Worm (Caenorhabditis elegans): ENCODE results near the gene lpd-7.

Gene lpd-7

ce11 chrIII:7553693-7554226, 19.4 kb upstream of the lpd-7 start:
- TF ChIP-seq zag-1 (tag; optimal IDR thresholded peaks at IDR 0.05) (no peak), lin-13 (GFP tag; optimal IDR thresholded peaks at IDR 0.05) (no peak), nhr-25 (tag; optimal IDR thresholded peaks at IDR 0.05) (no peak), nhr-21 (tag; optimal IDR thresholded peaks at IDR 0.05) (no peak), C34F6.9 (tag; optimal IDR thresholded peaks at IDR 0.05) (no peak), R02D3.7 (tag; optimal IDR thresholded peaks at IDR 0.05) (no peak), ztf-4 (tag; optimal IDR thresholded peaks at IDR 0.05) (no peak), unc-39 (tag; optimal IDR thresholded peaks at IDR 0.05) (no peak), sma-9 (GFP tag; optimal IDR thresholded peaks at IDR 0.05) (no peak), sma-9 (tag; optimal IDR thresholded peaks at IDR 0.05) (no peak), egl-27 (tag; optimal IDR thresholded peaks at IDR 0.05) (no peak)

- peak; percentile 10 for TF ChIP-seq sma-3 (GFP tag; optimal IDR thresholded peaks at IDR 0.05)
- TF ChIP-seq ceh-16 (tag; optimal IDR thresholded peaks at IDR 0.05): peak; percentile 76
- TF ChIP-seq ama-1 (optimal IDR thresholded peaks at IDR 0.05): no peak
- no peak for TF ChIP-seq ceh-82 (tag; optimal IDR thresholded peaks at IDR 0.05)
- TF ChIP-seq zag-1 (tag; optimal IDR thresholded peaks at IDR 0.05): no peak
- no peak for TF ChIP-seq sem-4 (tag; optimal IDR thresholded peaks at IDR 0.05)
- TF ChIP-seq nhr-25 (tag; optimal IDR thresholded peaks at IDR 0.05): peak; percentile 15
- peak; percentile 8 for TF ChIP-seq ztf-4 (tag; optimal IDR thresholded peaks at IDR 0.05)
- TF ChIP-seq unc-55 (GFP tag; optimal IDR thresholded peaks at IDR 0.05): peak; percentile 64
- no peak for TF ChIP-seq mbf-1 (tag; optimal IDR thresholded peaks at IDR 0.05)
- peak; percentile 97 for TF ChIP-seq mab-5 (tag; optimal IDR thresholded peaks at IDR 0.05)
- no peak for TF ChIP-seq mdl-1 (tag; optimal IDR thresholded peaks at IDR 0.05)
- peak; percentile 76 for TF ChIP-seq unc-62 (GFP tag; optimal IDR thresholded peaks at IDR 0.05)
- TF ChIP-seq alr-1 (tag; optimal IDR thresholded peaks at IDR 0.05): no peak
- no peak for TF ChIP-seq ztf-11 (tag; optimal IDR thresholded peaks at IDR 0.05)
- TF ChIP-seq nhr-21 (tag; optimal IDR thresholded peaks at IDR 0.05): no peak
- TF ChIP-seq nhr-23 (tag; optimal IDR thresholded peaks at IDR 0.05): no peak
- TF ChIP-seq nhr-77 (tag; optimal IDR thresholded peaks at IDR 0.05): no peak
- TF ChIP-seq aly-2 (tag; optimal IDR thresholded peaks at IDR 0.05): no peak
- TF ChIP-seq lsy-2 (tag; optimal IDR thresholded peaks at IDR 0.05): peak; percentile 35 to 78
- TF ChIP-seq gmeb-1 (tag; optimal IDR thresholded peaks at IDR 0.05): no peak
- no peak for TF ChIP-seq nhr-129 (tag; optimal IDR thresholded peaks at IDR 0.05)
- no peak for TF ChIP-seq F13H6.1 (tag; optimal IDR thresholded peaks at IDR 0.05)
- TF ChIP-seq sma-9 (GFP tag; optimal IDR thresholded peaks at IDR 0.05): peak; percentile 14
- TF ChIP-seq sma-9 (tag; optimal IDR thresholded peaks at IDR 0.05): no peak
- no peak for TF ChIP-seq ZK546.5 (tag; optimal IDR thresholded peaks at IDR 0.05)
- no peak for TF ChIP-seq crh-2 (tag; optimal IDR thresholded peaks at IDR 0.05)
- peak; percentile 30 for TF ChIP-seq Y55F3AM.14 (GFP tag; optimal IDR thresholded peaks at IDR 0.05)
Observed at ce11 chrIII:7554697-7555145, 18.4 kb upstream of the lpd-7 start.

- no peak for TF ChIP-seq mab-5 (tag; optimal IDR thresholded peaks at IDR 0.05)
- TF ChIP-seq sma-3 (GFP tag; optimal IDR thresholded peaks at IDR 0.05): no peak
- no peak for TF ChIP-seq unc-55 (GFP tag; optimal IDR thresholded peaks at IDR 0.05)
- TF ChIP-seq nhr-25 (tag; optimal IDR thresholded peaks at IDR 0.05): no peak
- no peak for TF ChIP-seq ztf-11 (tag; optimal IDR thresholded peaks at IDR 0.05)
- TF ChIP-seq ama-1 (optimal IDR thresholded peaks at IDR 0.05): no peak
- TF ChIP-seq ZK546.5 (tag; optimal IDR thresholded peaks at IDR 0.05): no peak
- TF ChIP-seq elt-3 (tag; optimal IDR thresholded peaks at IDR 0.05): no peak
- no peak for TF ChIP-seq sma-9 (GFP tag; optimal IDR thresholded peaks at IDR 0.05)
- TF ChIP-seq sma-9 (tag; optimal IDR thresholded peaks at IDR 0.05): no peak
- no peak for TF ChIP-seq blmp-1 (tag; optimal IDR thresholded peaks at IDR 0.05; ENCODE audit: insufficient read depth)
- no peak for TF ChIP-seq gmeb-1 (tag; optimal IDR thresholded peaks at IDR 0.05)
- TF ChIP-seq nhr-12 (tag; optimal IDR thresholded peaks at IDR 0.05): no peak
Observed at ce11 chrIII:7555360-7555759, 17.8 kb upstream of the lpd-7 start, which contains the start of gene ceh-13. Gene ceh-13, plus strand, starts transcription at chrIII:7555660.

- peak; percentile 11 for TF ChIP-seq sma-9 (GFP tag; optimal IDR thresholded peaks at IDR 0.05)
- TF ChIP-seq sma-9 (tag; optimal IDR thresholded peaks at IDR 0.05): no peak
- peak in 1 of 2 experiments; percentile 71 for TF ChIP-seq lsy-2 (tag; optimal IDR thresholded peaks at IDR 0.05)
- no peak for TF ChIP-seq elt-3 (tag; optimal IDR thresholded peaks at IDR 0.05)
Observed at ce11 chrIII:7557930-7558470, 15.2 kb upstream of the lpd-7 start.

All from whole organism, L2 larva.